Worm (Caenorhabditis elegans) whole organism, L1 larva: ENCODE results near the gene C49F8.3.

Experiments used
- C04F5.9 ChIP-seq: sonication (generic microtip); optimal IDR thresholded peaks from 2 replicates; lab custom pipeline; 2016; ENCODE audit warnings: missing genetic modification characterization, missing compliant biosample characterization
- C16A3.4 ChIP-seq: fragments of 150-350 bp; optimal IDR thresholded peaks from 2 replicates; lab custom pipeline; 2014; ENCODE audit warnings: missing biosample characterization, missing genetic modification characterization
- C34B4.2 ChIP-seq: sonication (generic microtip); optimal IDR thresholded peaks from 2 replicates; lab custom pipeline; 2017; ENCODE audit warnings: mild to moderate bottlenecking, missing genetic modification characterization, missing compliant biosample characterization
- Y116A8C.19 ChIP-seq: sonication (generic microtip); optimal IDR thresholded peaks from 2 replicates; lab custom pipeline; 2016; ENCODE audit warnings: missing compliant biosample characterization, missing genetic modification characterization, borderline replicate concordance
- aly-2 ChIP-seq: fragments of 150-350 bp; optimal IDR thresholded peaks from 2 replicates; lab custom pipeline; 2014; ENCODE audit warnings: missing biosample characterization, missing genetic modification characterization
- ama-1 ChIP-seq: fragments of 150-350 bp; optimal IDR thresholded peaks from 2 replicates; lab custom pipeline; 2014
- blmp-1 ChIP-seq: fragments of 150-350 bp; optimal IDR thresholded peaks from 2 replicates; lab custom pipeline; 2014; ENCODE audit warnings: missing biosample characterization, missing genetic modification characterization
- ceh-8 ChIP-seq: fragments of 200-800 bp; sonication (Bioruptor generic); optimal IDR thresholded peaks from 2 replicates; lab custom pipeline; 2018; ENCODE audit warnings: mild to moderate bottlenecking, missing genetic modification characterization, moderate library complexity, missing compliant biosample characterization
- ceh-82 ChIP-seq, 3 experiments: fragments of 150-350 bp in 1 of 3; sonication (generic microtip) in 2 of 3; optimal IDR thresholded peaks; 2 replicates each; lab custom pipeline; 2014 to 2017; ENCODE audit warnings: missing biosample characterization in 3 of 3, missing genetic modification characterization in 3 of 3
- ces-1 ChIP-seq: fragments of 150-350 bp; optimal IDR thresholded peaks from 2 replicates; lab custom pipeline; 2014; ENCODE audit warnings: missing biosample characterization, missing genetic modification reagents, missing genetic modification characterization
- dpl-1 ChIP-seq, 3 experiments: fragments of 150-350 bp in 2 of 3; sonication (generic microtip) in 1 of 3; optimal IDR thresholded peaks; 2 replicates each; lab custom pipeline; 2014 to 2017; ENCODE audit warnings: missing biosample characterization in 3 of 3, missing genetic modification characterization in 3 of 3, missing genetic modification reagents in 3 of 3
- dsc-1 ChIP-seq: sonication (generic microtip); optimal IDR thresholded peaks from 2 replicates; lab custom pipeline; 2016; ENCODE audit warnings: mild to moderate bottlenecking, missing genetic modification characterization, missing compliant biosample characterization
- egl-13 ChIP-seq: sonication (generic microtip); optimal IDR thresholded peaks from 2 replicates; lab custom pipeline; 2016; ENCODE audit warnings: missing genotype, missing genetic modification reagents, missing genetic modification characterization, missing compliant biosample characterization
- elt-2 ChIP-seq: sonication (generic microtip); optimal IDR thresholded peaks from 2 replicates; lab custom pipeline; 2016; ENCODE audit warnings: missing genetic modification characterization, mild to moderate bottlenecking, inconsistent platforms, missing compliant biosample characterization, missing genetic modification reagents
- hlh-17 ChIP-seq: fragments of 200-800 bp; sonication (Bioruptor generic); optimal IDR thresholded peaks from 2 replicates; lab custom pipeline; 2018; ENCODE audit warnings: missing genetic modification characterization, mild to moderate bottlenecking, missing compliant biosample characterization, moderate library complexity, borderline replicate concordance
- hlh-4 ChIP-seq: sonication (generic microtip); optimal IDR thresholded peaks from 2 replicates; lab custom pipeline; 2016; ENCODE audit warnings: mild to moderate bottlenecking, missing genetic modification characterization, missing compliant biosample characterization
- irx-1 ChIP-seq: sonication (generic microtip); optimal IDR thresholded peaks from 2 replicates; lab custom pipeline; 2016; ENCODE audit warnings: missing genetic modification characterization, missing compliant biosample characterization
- isw-1 ChIP-seq: fragments of 200-800 bp; sonication (Bioruptor generic); IDR thresholded peaks from 2 replicates; pipeline ENCODE4 v1.3.6; 2022; ENCODE audit warnings: missing genetic modification characterization, missing compliant biosample characterization
- jun-1 ChIP-seq: fragments of 150-350 bp; optimal IDR thresholded peaks from 2 replicates; lab custom pipeline; 2014; ENCODE audit warnings: missing biosample characterization, missing genetic modification reagents, missing genetic modification characterization
- lin-13 ChIP-seq: fragments of 150-350 bp; optimal IDR thresholded peaks from 2 replicates; lab custom pipeline; 2014; ENCODE audit warnings: missing biosample characterization, missing genetic modification reagents, missing genetic modification characterization
- lin-14 ChIP-seq: fragments of 200-800 bp; sonication (Bioruptor generic); optimal IDR thresholded peaks from 2 replicates; lab custom pipeline; 2018; ENCODE audit warnings: mild to moderate bottlenecking, missing genetic modification characterization, moderate library complexity, missing compliant biosample characterization
- lin-15B ChIP-seq: fragments of 150-350 bp; sonication (generic microtip); optimal IDR thresholded peaks from 3 replicates; lab custom pipeline; 2014; ENCODE audit warnings: missing biosample characterization, missing genetic modification characterization
- lin-35 ChIP-seq, 2 experiments: fragments of 150-350 bp; optimal IDR thresholded peaks; 2 replicates each; lab custom pipeline; 2014; ENCODE audit warnings: missing biosample characterization in 2 of 2, missing genetic modification characterization in 2 of 2, missing genetic modification reagents in 2 of 2
- lin-39 ChIP-seq: fragments of 150-350 bp; optimal IDR thresholded peaks from 2 replicates; lab custom pipeline; 2014; ENCODE audit warnings: missing biosample characterization, missing genetic modification reagents, missing genetic modification characterization
- lir-3 ChIP-seq: sonication (generic microtip); optimal IDR thresholded peaks from 2 replicates; lab custom pipeline; 2016; ENCODE audit warnings: mild to moderate bottlenecking, missing genetic modification characterization, moderate library complexity, missing compliant biosample characterization; ENCODE audit not compliant: poor library complexity
- lsy-2 ChIP-seq, 2 experiments: fragments of 150-350 bp; optimal IDR thresholded peaks; 2 replicates each; lab custom pipeline; 2014; ENCODE audit warnings: missing biosample characterization in 2 of 2, missing genetic modification characterization in 2 of 2
- mdl-1 ChIP-seq, 2 experiments: fragments of 150-350 bp; optimal IDR thresholded peaks; 2 replicates each; lab custom pipeline; 2014 to 2017; ENCODE audit warnings: missing biosample characterization in 2 of 2, missing genetic modification characterization in 2 of 2, inconsistent platforms in 1 of 2
- mep-1 ChIP-seq: fragments of 150-350 bp; optimal IDR thresholded peaks from 2 replicates; lab custom pipeline; 2014; ENCODE audit warnings: missing biosample characterization, missing genetic modification characterization
- nhr-12 ChIP-seq: sonication (generic microtip); optimal IDR thresholded peaks from 2 replicates; lab custom pipeline; 2017; ENCODE audit warnings: missing biosample characterization, missing genetic modification characterization
- nhr-19 ChIP-seq: fragments of 200-800 bp; sonication (Bioruptor generic); conservative IDR thresholded peaks from 2 replicates; pipeline ENCODE4 v1.3.6; 2022; ENCODE audit warnings: missing genetic modification characterization, missing compliant biosample characterization
- nhr-20 ChIP-seq: sonication (generic microtip); optimal IDR thresholded peaks from 2 replicates; lab custom pipeline; 2016; ENCODE audit warnings: mild to moderate bottlenecking, missing genetic modification characterization, missing compliant biosample characterization
- nhr-237 ChIP-seq: fragments of 150-350 bp; optimal IDR thresholded peaks from 2 replicates; lab custom pipeline; 2014; ENCODE audit warnings: missing biosample characterization, missing genetic modification characterization
- nhr-47 ChIP-seq: sonication (generic microtip); optimal IDR thresholded peaks from 2 replicates; lab custom pipeline; 2016; ENCODE audit warnings: mild to moderate bottlenecking, missing genetic modification characterization, moderate library complexity, missing compliant biosample characterization
- nhr-71 ChIP-seq: sonication (generic microtip); optimal IDR thresholded peaks from 2 replicates; lab custom pipeline; 2016; ENCODE audit warnings: mild to moderate bottlenecking, missing genetic modification characterization, moderate library complexity, missing compliant biosample characterization
- nhr-76 ChIP-seq: sonication (generic microtip); optimal IDR thresholded peaks from 2 replicates; lab custom pipeline; 2017; ENCODE audit warnings: missing biosample characterization, missing genetic modification characterization
- nhr-84 ChIP-seq: sonication (generic microtip); optimal IDR thresholded peaks from 2 replicates; lab custom pipeline; 2017; ENCODE audit warnings: missing biosample characterization, missing genetic modification characterization
- nhr-85 ChIP-seq: sonication (generic microtip); peaks from one replicate; lab custom pipeline; 2016; ENCODE audit warnings: missing genetic modification characterization, inconsistent platforms, missing compliant biosample characterization
- nhr-90 ChIP-seq: sonication (generic microtip); optimal IDR thresholded peaks from 2 replicates; lab custom pipeline; 2016; ENCODE audit warnings: mild to moderate bottlenecking, missing genetic modification characterization, missing compliant biosample characterization; ENCODE audit not compliant: poor library complexity
- pqm-1 ChIP-seq: sonication (generic microtip); optimal IDR thresholded peaks from 3 replicates; lab custom pipeline; 2017; ENCODE audit warnings: missing biosample characterization, missing genetic modification characterization
- rnt-1 ChIP-seq: sonication (generic microtip); optimal IDR thresholded peaks from 2 replicates; lab custom pipeline; 2016; ENCODE audit warnings: mild to moderate bottlenecking, missing genetic modification characterization, moderate library complexity, missing compliant biosample characterization
- skn-1 ChIP-seq: fragments of 150-350 bp; optimal IDR thresholded peaks from 2 replicates; lab custom pipeline; 2014; ENCODE audit warnings: missing biosample characterization, missing genetic modification characterization
- snu-23 ChIP-seq: sonication (generic microtip); optimal IDR thresholded peaks from 2 replicates; lab custom pipeline; 2016; ENCODE audit warnings: missing genetic modification characterization, missing compliant biosample characterization
- sptf-1 ChIP-seq: fragments of 150-350 bp; optimal IDR thresholded peaks from 2 replicates; lab custom pipeline; 2014; ENCODE audit warnings: missing biosample characterization, missing genetic modification characterization
- swsn-7 ChIP-seq: sonication (generic microtip); optimal IDR thresholded peaks from 2 replicates; lab custom pipeline; 2016; ENCODE audit warnings: missing genetic modification characterization, missing compliant biosample characterization
- tbx-2 ChIP-seq: sonication (generic microtip); optimal IDR thresholded peaks from 2 replicates; lab custom pipeline; 2016; ENCODE audit warnings: missing genetic modification characterization, missing compliant biosample characterization
- unc-62 ChIP-seq: fragments of 150-350 bp; optimal IDR thresholded peaks from 2 replicates; lab custom pipeline; 2014; ENCODE audit warnings: missing biosample characterization, missing genetic modification reagents, missing genetic modification characterization
- unc-86 ChIP-seq: sonication (generic microtip); optimal IDR thresholded peaks from 2 replicates; lab custom pipeline; 2016; ENCODE audit warnings: missing genetic modification characterization, missing compliant biosample characterization
- unc-98 ChIP-seq: fragments of 200-800 bp; sonication (Bioruptor generic); IDR thresholded peaks from 2 replicates; pipeline ENCODE4 v1.3.6; 2022; ENCODE audit warnings: missing genetic modification characterization, missing compliant biosample characterization
- vab-15 ChIP-seq: sonication (generic microtip); optimal IDR thresholded peaks from 2 replicates; lab custom pipeline; 2017; ENCODE audit warnings: missing genotype, mild to moderate bottlenecking, missing genetic modification characterization, missing compliant biosample characterization
- xbp-1 ChIP-seq: sonication (generic microtip); optimal IDR thresholded peaks from 2 replicates; lab custom pipeline; 2016; ENCODE audit warnings: missing genetic modification characterization, missing compliant biosample characterization
- zag-1 ChIP-seq: fragments of 150-350 bp; optimal IDR thresholded peaks from 2 replicates; lab custom pipeline; 2014; ENCODE audit warnings: missing biosample characterization, missing genetic modification characterization
- ztf-4 ChIP-seq: fragments of 150-350 bp; optimal IDR thresholded peaks from 2 replicates; lab custom pipeline; 2014; ENCODE audit warnings: missing biosample characterization, missing genetic modification characterization

C49F8.3 gene

DNA sequence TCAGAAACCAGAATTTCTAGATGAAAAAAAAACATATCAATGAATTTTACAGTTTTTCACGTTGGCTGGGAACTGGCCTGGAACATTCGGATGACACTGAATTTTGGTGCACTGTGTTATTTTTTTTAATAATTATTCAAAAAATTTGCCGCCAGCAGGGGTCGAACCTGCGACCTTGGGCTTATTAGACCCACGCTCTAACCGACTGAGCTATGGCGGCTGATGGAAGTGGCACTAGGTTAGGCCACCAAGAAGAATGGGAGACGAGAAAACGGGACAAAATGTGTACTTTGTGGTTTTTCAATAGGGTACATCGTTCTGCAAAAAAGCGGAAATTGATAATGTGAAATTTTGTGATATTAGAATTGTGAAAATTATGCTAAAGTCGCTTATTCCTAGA lies 27.6 kb upstream of the C49F8.3 start:
- TF ChIP-seq vab-15, result no peak
- no peak for TF ChIP-seq Y116A8C.19 (tag; lab: Kevin White, UChicago)
- TF ChIP-seq mep-1 (tag; lab: Kevin White, UChicago), result peak; percentile 33
- TF ChIP-seq lin-39 (tag; lab: Kevin White, UChicago), result no peak
- TF ChIP-seq jun-1 (tag; lab: Kevin White, UChicago), result no peak
- TF ChIP-seq nhr-85 (tag; lab: Kevin White, UChicago), result no peak
- no peak for TF ChIP-seq blmp-1 (tag; lab: Kevin White, UChicago)
- TF ChIP-seq dpl-1 (GFP tag; optimal IDR thresholded peaks at IDR 0.05; lab: Kevin White, UChicago), result no peak
- TF ChIP-seq xbp-1 (tag; lab: Kevin White, UChicago), result peak; percentile 20
- peak; percentile 2 for TF ChIP-seq elt-2 (tag; lab: Kevin White, UChicago)
- TF ChIP-seq ceh-82 (tag; optimal IDR thresholded peaks at IDR 0.05; lab: Kevin White, UChicago), result peak in 1 of 3 experiments; percentile 27
- TF ChIP-seq nhr-76 (tag; lab: Kevin White, UChicago), result no peak
- no peak for TF ChIP-seq nhr-12 (tag; lab: Kevin White, UChicago)
- peak in 1 of 2 experiments; percentile 14 for TF ChIP-seq mdl-1 (tag; optimal IDR thresholded peaks at IDR 0.05; lab: Kevin White, UChicago)
- no peak for TF ChIP-seq unc-62 (GFP tag; lab: Kevin White, UChicago)
- no peak for TF ChIP-seq zag-1 (tag; lab: Kevin White, UChicago)
- peak; percentile 51 for TF ChIP-seq nhr-19 (GFP tag; lab: Robert Waterston, UW)
- TF ChIP-seq hlh-17 (GFP tag; lab: Kevin White, UChicago), result no peak
- TF ChIP-seq aly-2 (tag; lab: Kevin White, UChicago), result no peak
- TF ChIP-seq rnt-1 (tag; lab: Kevin White, UChicago), result peak; percentile 35
- no peak for TF ChIP-seq ama-1 (lab: Kevin White, UChicago)
- TF ChIP-seq sptf-1 (tag; lab: Kevin White, UChicago), result no peak
- TF ChIP-seq C34B4.2, result no peak
- no peak for TF ChIP-seq ceh-8 (GFP tag; lab: Kevin White, UChicago)
- peak; percentile 6 for TF ChIP-seq skn-1
- TF ChIP-seq ztf-4 (tag; lab: Kevin White, UChicago), result no peak
- TF ChIP-seq unc-98 (GFP tag; lab: Robert Waterston, UW), result no peak
- TF ChIP-seq nhr-237, result no peak
- TF ChIP-seq C16A3.4 (tag; lab: Kevin White, UChicago), result peak; percentile 5
- TF ChIP-seq dsc-1 (tag; lab: Kevin White, UChicago), result peak; percentile 54
- TF ChIP-seq tbx-2, result peak; percentile 10
- TF ChIP-seq lsy-2 (tag; optimal IDR thresholded peaks at IDR 0.05; lab: Kevin White, UChicago), result peak in 1 of 2 experiments; percentile 23
- TF ChIP-seq nhr-47 (tag; lab: Kevin White, UChicago), result peak; percentile 45
- TF ChIP-seq irx-1 (tag; lab: Kevin White, UChicago), result peak; percentile 13
- TF ChIP-seq lin-15B (tag; lab: Kevin White, UChicago), result no peak
- no peak for TF ChIP-seq isw-1 (GFP tag; lab: Robert Waterston, UW)
- peak in 1 of 2 experiments; percentile 43 for TF ChIP-seq lin-35 (GFP tag; optimal IDR thresholded peaks at IDR 0.05; lab: Kevin White, UChicago)
- peak; percentile 21 for TF ChIP-seq swsn-7 (tag; lab: Kevin White, UChicago)
- no peak for TF ChIP-seq C04F5.9 (tag; lab: Kevin White, UChicago)
- TF ChIP-seq nhr-20, result peak; percentile 56
- no peak for TF ChIP-seq egl-13 (tag; lab: Kevin White, UChicago)
- peak; percentile 44 for TF ChIP-seq nhr-90 (tag; lab: Kevin White, UChicago)
- no peak for TF ChIP-seq pqm-1 (tag; lab: Kevin White, UChicago)
- peak; percentile 50 for TF ChIP-seq nhr-71
- no peak for TF ChIP-seq lin-13 (GFP tag; lab: Kevin White, UChicago)
- TF ChIP-seq lin-14 (GFP tag; lab: Kevin White, UChicago), result peak; percentile 29
- TF ChIP-seq lir-3 (tag; lab: Kevin White, UChicago), result peak; percentile 10
- peak; percentile 53 for TF ChIP-seq snu-23 (GFP tag; lab: Kevin White, UChicago)
- TF ChIP-seq hlh-4 (tag; lab: Kevin White, UChicago), result no peak
- no peak for TF ChIP-seq ces-1 (GFP tag; lab: Kevin White, UChicago)
- no peak for TF ChIP-seq unc-86 (tag; lab: Kevin White, UChicago)
- TF ChIP-seq nhr-84 (tag; lab: Kevin White, UChicago), result no peak
